Fruit fly (Drosophila melanogaster): ENCODE results near the gene axed.
A peak's percentile ranks its signal among the peaks of the same experiment; 100 is the strongest.

Gene axed

dm6 chr3L:6561052-6561451, 48.1 kb upstream of the axed start (continued):
- TF ChIP-seq CG15479 (GFP tag; optimal IDR thresholded peaks at IDR 0.05) (peak; percentile 49), MBD-R2 (GFP tag; IDR thresholded peaks at IDR 0.05) (no peak), slp2 (GFP tag; optimal IDR thresholded peaks at IDR 0.05) (no peak), CG3281 (GFP tag; optimal IDR thresholded peaks at IDR 0.05) (no peak), Bteb2 (GFP tag; optimal IDR thresholded peaks at IDR 0.05) (no peak), gem (tag; optimal IDR thresholded peaks at IDR 0.05) (peak; percentile 48), CG7963 (GFP tag; IDR thresholded peaks at IDR 0.05; ENCODE audit: partially characterized antibody) (no peak), dmrt11E (tag; optimal IDR thresholded peaks at IDR 0.05) (peak; percentile 42), so (GFP tag; IDR thresholded peaks at IDR 0.05) (0 out of 3 replicates have a peak, but pooled peaks have one; percentile 8), CG4854 (GFP tag; optimal IDR thresholded peaks at IDR 0.05) (no peak), ci (GFP tag; IDR thresholded peaks at IDR 0.05) (peak; percentile 11; the same call in 1 of the 3 replicates), CG10543 (GFP tag; optimal IDR thresholded peaks at IDR 0.05) (no peak), CG6813 (GFP tag; optimal IDR thresholded peaks at IDR 0.05) (no peak), bigmax (GFP tag; optimal IDR thresholded peaks at IDR 0.05) (no peak), CG4360 (GFP tag; IDR thresholded peaks at IDR 0.05) (no peak), NK7.1 (GFP tag; optimal IDR thresholded peaks at IDR 0.05) (no peak), Sox102F (GFP tag; optimal IDR thresholded peaks at IDR 0.05) (peak; percentile 29), fd3F (GFP tag; optimal IDR thresholded peaks at IDR 0.05) (no peak), Drgx (GFP tag; IDR thresholded peaks at IDR 0.05) (0 out of 2 replicates have a peak, but pooled peaks have one; percentile 10), Ptx1 (GFP tag; IDR thresholded peaks at IDR 0.05) (0 out of 2 replicates have a peak, but pooled peaks have one; percentile 19), CG6689 (GFP tag; IDR thresholded peaks at IDR 0.05) (no peak), CG14050 (GFP tag; IDR thresholded peaks at IDR 0.05) (peak; percentile 11; the same call in 1 of the 3 replicates), pfk (GFP tag; optimal IDR thresholded peaks at IDR 0.05) (no peak), ase (GFP tag; IDR thresholded peaks at IDR 0.05) (0 out of 3 replicates have a peak, but pooled peaks have one; percentile 34), yki (optimal IDR thresholded peaks at IDR 0.05) (no peak), zfh1 (GFP tag; IDR thresholded peaks at IDR 0.05) (peak; percentile 31; the same call in 1 of the 3 replicates), CG10147 (GFP tag; optimal IDR thresholded peaks at IDR 0.05) (no peak), cad (GFP tag; optimal IDR thresholded peaks at IDR 0.05) (no peak), sens (GFP tag) (no peak), CG12659 (GFP tag; optimal IDR thresholded peaks at IDR 0.05) (no peak), CG32532 (GFP tag; IDR thresholded peaks at IDR 0.05) (peak; percentile 61; the same call in 1 of the 2 replicates), Hr78 (GFP tag; optimal IDR thresholded peaks at IDR 0.05) (no peak), gsb (GFP tag; IDR thresholded peaks at IDR 0.05) (no peak), CG12155 (GFP tag; optimal IDR thresholded peaks at IDR 0.05) (no peak), slbo (GFP tag; IDR thresholded peaks at IDR 0.05) (peak; percentile 48), seq (GFP tag; IDR thresholded peaks at IDR 0.05) (peak; percentile 29; the same call in 1 of the 2 replicates)

dm6 chr3L:6576709-6577108, 32.4 kb upstream of the axed start:
- no peak; the same call in 1 of the 3 replicates for TF ChIP-seq CG17361 (GFP tag; IDR thresholded peaks at IDR 0.05)
- no peak for TF ChIP-seq corto (GFP tag; optimal IDR thresholded peaks at IDR 0.05)
- TF ChIP-seq hth (optimal IDR thresholded peaks at IDR 0.05) = no peak
- no peak for TF ChIP-seq bigmax (GFP tag; optimal IDR thresholded peaks at IDR 0.05)
- peak; percentile 16 for TF ChIP-seq Hand (GFP tag; optimal IDR thresholded peaks at IDR 0.05)
- peak; percentile 53; the same call in 1 of the 2 replicates for TF ChIP-seq CG11696 (GFP tag; IDR thresholded peaks at IDR 0.05)
- TF ChIP-seq aop (GFP tag; IDR thresholded peaks at IDR 0.05) = no peak
- no peak for TF ChIP-seq Hey (tag; optimal IDR thresholded peaks at IDR 0.05)
- TF ChIP-seq sima (GFP tag; optimal IDR thresholded peaks at IDR 0.05) = no peak
- peak; percentile 46 for TF ChIP-seq org-1 (GFP tag; optimal IDR thresholded peaks at IDR 0.05)
- peak in 1 of 2 experiments; percentile 66 for TF ChIP-seq eve (GFP tag; optimal IDR thresholded peaks at IDR 0.05)
- no peak for TF ChIP-seq luna (GFP tag; optimal IDR thresholded peaks at IDR 0.05)
- peak; percentile 39 for TF ChIP-seq pnt (GFP tag; optimal IDR thresholded peaks at IDR 0.05)
- peak; percentile 54 for TF ChIP-seq her (GFP tag; optimal IDR thresholded peaks at IDR 0.05)
- TF ChIP-seq CG1792 (GFP tag; optimal IDR thresholded peaks at IDR 0.05) = peak; percentile 8
- peak; percentile 68 for TF ChIP-seq cwo (GFP tag; optimal IDR thresholded peaks at IDR 0.05)
- TF ChIP-seq CG3995 (GFP tag; optimal IDR thresholded peaks at IDR 0.05) = no peak
- no peak for TF ChIP-seq CG6683 (GFP tag; optimal IDR thresholded peaks at IDR 0.05)
- TF ChIP-seq CG9215 (GFP tag; IDR thresholded peaks at IDR 0.05) = peak; percentile 46

All from whole organism, embryonic.